Worm (Caenorhabditis elegans): ENCODE results near the gene T13C2.7.

T13C2.7 gene

ce11 chrII:6821832-6822231 lies 42.6 kb downstream of the T13C2.7 start:
- TF ChIP-seq bed-3 (GFP tag; optimal IDR thresholded peaks at IDR 0.05): no peak
- TF ChIP-seq nhr-12 (tag; optimal IDR thresholded peaks at IDR 0.05): no peak
- TF ChIP-seq mep-1 (tag; optimal IDR thresholded peaks at IDR 0.05): no peak
- no peak for TF ChIP-seq flh-1 (GFP tag; optimal IDR thresholded peaks at IDR 0.05)
- TF ChIP-seq unc-39 (tag; optimal IDR thresholded peaks at IDR 0.05): no peak
- no peak for TF ChIP-seq mls-2 (tag; optimal IDR thresholded peaks at IDR 0.05)
- TF ChIP-seq ces-1 (GFP tag; optimal IDR thresholded peaks at IDR 0.05): peak; percentile 56
- TF ChIP-seq snpc-4 (tag; optimal IDR thresholded peaks at IDR 0.05): no peak

ce11 chrII:6822347-6822746 lies 43.1 kb downstream of the T13C2.7 start:
- TF ChIP-seq ceh-39 (tag; optimal IDR thresholded peaks at IDR 0.05) (no peak), elt-1 (tag; optimal IDR thresholded peaks at IDR 0.05; ENCODE audit: borderline replicate concordance, insufficient read depth) (peak; percentile 61), ces-1 (GFP tag; optimal IDR thresholded peaks at IDR 0.05) (peak; percentile 24), unc-120 (tag; optimal IDR thresholded peaks at IDR 0.05; ENCODE audit: poor library complexity, severe bottlenecking) (peak; percentile 46), nhr-76 (tag; optimal IDR thresholded peaks at IDR 0.05) (no peak), blmp-1 (tag; optimal IDR thresholded peaks at IDR 0.05) (no peak), unc-62 (GFP tag; optimal IDR thresholded peaks at IDR 0.05) (peak; percentile 95), hlh-1 (tag; optimal IDR thresholded peaks at IDR 0.05) (peak; percentile 39)

DNA sequence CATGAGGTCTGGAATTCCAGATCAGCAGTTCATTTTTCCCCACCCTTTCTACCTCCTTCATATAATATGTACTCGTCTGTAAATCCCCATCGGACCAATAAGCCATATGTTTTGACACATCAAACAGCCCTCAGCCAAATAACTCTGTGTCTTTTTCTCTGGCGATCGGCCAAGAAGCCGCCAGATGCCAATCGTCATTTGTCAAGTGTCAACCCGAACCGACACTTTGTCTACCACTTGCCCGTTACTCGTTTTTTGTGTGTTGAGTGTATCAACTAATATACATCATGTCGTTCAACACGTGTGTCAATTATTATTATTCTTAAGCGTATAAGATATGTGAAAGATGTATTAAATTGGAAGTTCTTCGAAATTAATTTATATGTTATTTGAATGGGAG lies 44.0 kb downstream of the T13C2.7 start:
- TF ChIP-seq ces-1 (GFP tag; optimal IDR thresholded peaks at IDR 0.05) (no peak), hlh-1 (tag; optimal IDR thresholded peaks at IDR 0.05) (peak; percentile 88), unc-62 (GFP tag; optimal IDR thresholded peaks at IDR 0.05) (peak; percentile 98), ceh-43 (GFP tag; optimal IDR thresholded peaks at IDR 0.05) (no peak), nhr-2 (tag; optimal IDR thresholded peaks at IDR 0.05) (peak; percentile 73), unc-120 (tag; optimal IDR thresholded peaks at IDR 0.05; ENCODE audit: poor library complexity, severe bottlenecking) (peak; percentile 47), pha-4 (tag; optimal IDR thresholded peaks at IDR 0.05) (no peak)

ce11 chrII:6823912-6824311 lies 44.7 kb downstream of the T13C2.7 start:
- TF ChIP-seq unc-39 (tag; optimal IDR thresholded peaks at IDR 0.05): no peak
- TF ChIP-seq unc-120 (tag; optimal IDR thresholded peaks at IDR 0.05; ENCODE audit: poor library complexity, severe bottlenecking): peak; percentile 6
- TF ChIP-seq sptf-1 (tag; optimal IDR thresholded peaks at IDR 0.05): no peak
- peak; percentile 14 for TF ChIP-seq ces-1 (GFP tag; optimal IDR thresholded peaks at IDR 0.05)

ce11 chrII:6824524-6824923 lies 45.3 kb downstream of the T13C2.7 start:
- TF ChIP-seq pha-4 (tag; optimal IDR thresholded peaks at IDR 0.05): no peak
- TF ChIP-seq unc-62 (GFP tag; optimal IDR thresholded peaks at IDR 0.05): peak; percentile 91

DNA sequence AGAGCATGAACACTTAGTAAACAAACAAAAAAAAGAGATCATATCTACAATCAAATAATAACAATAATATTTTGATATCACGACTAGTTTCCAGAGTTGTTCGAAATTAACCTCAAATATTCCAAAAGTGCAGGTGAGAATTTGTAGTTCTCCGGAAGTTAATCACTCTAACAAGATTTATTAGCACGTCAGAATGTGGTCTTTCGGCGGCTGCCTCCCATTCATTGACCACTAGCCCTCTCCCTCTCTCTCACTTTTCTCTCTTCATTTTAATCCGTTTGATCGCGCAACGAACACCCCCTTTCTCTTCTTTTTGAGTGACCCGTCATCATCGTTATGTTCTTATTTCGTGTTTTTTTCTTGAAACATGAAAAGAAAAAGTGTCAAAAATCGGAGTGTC lies 46.5 kb downstream of the T13C2.7 start:
- TF ChIP-seq M03D4.4 (tag; optimal IDR thresholded peaks at IDR 0.05): peak; percentile 21
- no peak for TF ChIP-seq snpc-4 (tag; optimal IDR thresholded peaks at IDR 0.05)
- TF ChIP-seq lin-32 (GFP tag; optimal IDR thresholded peaks at IDR 0.05): no peak
- TF ChIP-seq unc-62 (GFP tag; optimal IDR thresholded peaks at IDR 0.05): peak; percentile 96
- TF ChIP-seq drap-1 (GFP tag; optimal IDR thresholded peaks at IDR 0.05): no peak
- TF ChIP-seq mls-2 (tag; optimal IDR thresholded peaks at IDR 0.05): peak; percentile 20
- peak; percentile 90 for TF ChIP-seq ces-1 (GFP tag; optimal IDR thresholded peaks at IDR 0.05)
- peak; percentile 62 for TF ChIP-seq hlh-1 (tag; optimal IDR thresholded peaks at IDR 0.05)
- TF ChIP-seq cnd-1 (tag; optimal IDR thresholded peaks at IDR 0.05): no peak
- peak; percentile 90 for TF ChIP-seq ham-2 (GFP tag; optimal IDR thresholded peaks at IDR 0.05)
- peak; percentile 77 for TF ChIP-seq unc-120 (tag; optimal IDR thresholded peaks at IDR 0.05; ENCODE audit: poor library complexity, severe bottlenecking)
- no peak for TF ChIP-seq elt-3 (tag; optimal IDR thresholded peaks at IDR 0.05)
- peak; percentile 84 for TF ChIP-seq mab-5 (tag; optimal IDR thresholded peaks at IDR 0.05)

DNA sequence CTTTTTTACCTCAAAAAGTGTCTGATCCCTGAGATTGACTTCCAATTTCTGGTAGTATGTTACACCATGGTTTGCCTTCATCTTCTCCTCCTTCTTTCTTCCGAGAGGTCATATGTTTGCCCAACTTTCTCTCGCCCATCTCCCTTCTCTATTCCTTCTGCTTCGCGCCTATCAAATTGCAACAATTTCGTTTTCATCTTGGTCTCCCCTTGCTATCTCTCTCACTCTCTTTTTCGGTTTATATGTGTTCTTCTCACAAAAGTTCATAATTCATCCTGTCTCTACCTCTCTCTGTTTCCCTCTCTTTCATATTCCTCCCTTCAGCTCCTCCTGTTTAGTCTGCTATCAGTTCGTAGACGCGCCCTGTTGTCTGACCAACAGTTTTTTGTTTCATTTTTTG lies 47.5 kb downstream of the T13C2.7 start:
- TF ChIP-seq nhr-2 (tag; optimal IDR thresholded peaks at IDR 0.05) (no peak), hlh-1 (tag; optimal IDR thresholded peaks at IDR 0.05) (peak; percentile 72), unc-120 (tag; optimal IDR thresholded peaks at IDR 0.05; ENCODE audit: poor library complexity, severe bottlenecking) (peak; percentile 83), sem-2 (GFP tag; optimal IDR thresholded peaks at IDR 0.05) (no peak), blmp-1 (tag; optimal IDR thresholded peaks at IDR 0.05) (peak; percentile 76), unc-62 (GFP tag; optimal IDR thresholded peaks at IDR 0.05) (peak; percentile 7), ces-1 (GFP tag; optimal IDR thresholded peaks at IDR 0.05) (peak; percentile 54)

All from whole organism, mixed stage, embryonic.